Fruit fly (Drosophila melanogaster) whole organism, pupa: Measurements from ENCODE around the gene CG32066.

Source experiments
- CG10348 ChIP-seq: fragments of 200-800 bp; sonication (Bioruptor generic); IDR thresholded peaks from 2 replicates; pipeline ENCODE4 v1.3.6; 2022; ENCODE audit warnings: missing biosample characterization, missing genetic modification characterization
- CG12605 ChIP-seq: fragments of 200-800 bp; sonication (Bioruptor generic); IDR thresholded peaks from 2 replicates; pipeline ENCODE4 v1.3.6; 2022; ENCODE audit warnings: missing biosample characterization, missing genetic modification characterization
- CG13204 ChIP-seq: fragments of 200-800 bp; sonication (Bioruptor generic); optimal IDR thresholded peaks from 2 replicates; lab custom pipeline; 2018; ENCODE audit warnings: missing biosample characterization, mild to moderate bottlenecking, missing genetic modification characterization, moderate library complexity
- CG14655 ChIP-seq: fragments of 200-800 bp; sonication (Bioruptor generic); optimal IDR thresholded peaks from 3 replicates; lab custom pipeline; 2017; ENCODE audit warnings: mild to moderate bottlenecking, missing biosample characterization, missing genetic modification reagents, missing genetic modification characterization
- CG15710 ChIP-seq: fragments of 200-800 bp; sonication (Bioruptor generic); optimal IDR thresholded peaks from 2 replicates; lab custom pipeline; 2018; ENCODE audit warnings: missing biosample characterization, mild to moderate bottlenecking, missing genetic modification characterization, moderate library complexity
- CG17806 ChIP-seq: fragments of 200-800 bp; sonication (Bioruptor generic); optimal IDR thresholded peaks from 2 replicates; lab custom pipeline; 2018; ENCODE audit warnings: missing biosample characterization, mild to moderate bottlenecking, missing genetic modification characterization, moderate library complexity
- CG32121 ChIP-seq: fragments of 200-800 bp; sonication (Bioruptor generic); IDR thresholded peaks from 2 replicates; pipeline ENCODE4 v1.3.6; 2022; ENCODE audit warnings: missing biosample characterization, missing genetic modification characterization
- CG34367 ChIP-seq: fragments of 200-800 bp; sonication (Bioruptor generic); optimal IDR thresholded peaks from 2 replicates; lab custom pipeline; 2018; ENCODE audit warnings: missing biosample characterization, mild to moderate bottlenecking, missing genetic modification characterization
- CG4496 ChIP-seq: fragments of 200-800 bp; sonication (Bioruptor generic); IDR thresholded peaks from 3 replicates; pipeline ENCODE4 v1.3.6; 2022; ENCODE audit warnings: missing biosample characterization, missing genetic modification characterization
- CG8159 ChIP-seq: fragments of 200-800 bp; sonication (Bioruptor generic); optimal IDR thresholded peaks from 3 replicates; lab custom pipeline; 2018; ENCODE audit warnings: missing biosample characterization, mild to moderate bottlenecking, missing genetic modification characterization, moderate library complexity
- CG8301 ChIP-seq: fragments of 200-800 bp; sonication (Bioruptor generic); optimal IDR thresholded peaks from 2 replicates; lab custom pipeline; 2018; ENCODE audit warnings: missing biosample characterization, mild to moderate bottlenecking, missing genetic modification characterization
- CG9948 ChIP-seq: fragments of 200-800 bp; sonication (Bioruptor generic); optimal IDR thresholded peaks from 2 replicates; lab custom pipeline; 2018; ENCODE audit warnings: missing biosample characterization, mild to moderate bottlenecking, missing genetic modification characterization, moderate library complexity
- D1 ChIP-seq: fragments of 200-800 bp; sonication (Bioruptor generic); optimal IDR thresholded peaks from 2 replicates; lab custom pipeline; 2018; ENCODE audit warnings: missing biosample characterization, mild to moderate bottlenecking, missing genetic modification characterization, moderate library complexity
- EcR ChIP-seq: fragments of 200-800 bp; sonication (Bioruptor generic); optimal IDR thresholded peaks from 3 replicates; lab custom pipeline; 2019; ENCODE audit warnings: missing biosample characterization, missing genetic modification characterization, mild to moderate bottlenecking, moderate library complexity, missing genetic modification reagents
- Ets98B ChIP-seq: fragments of 200-800 bp; sonication (Bioruptor generic); IDR thresholded peaks from 2 replicates; pipeline ENCODE4 v1.3.6; 2022; ENCODE audit warnings: missing biosample characterization, missing genetic modification characterization
- Pif1A ChIP-seq: fragments of 200-800 bp; sonication (Bioruptor generic); optimal IDR thresholded peaks from 3 replicates; lab custom pipeline; 2016; ENCODE audit warnings: missing biosample characterization, missing genetic modification characterization
- Pif1B ChIP-seq: fragments of 200-800 bp; sonication (Bioruptor generic); optimal IDR thresholded peaks from 3 replicates; lab custom pipeline; 2016; ENCODE audit warnings: missing biosample characterization, missing genetic modification characterization
- Snoo ChIP-seq: fragments of 200-800 bp; sonication (Bioruptor generic); optimal IDR thresholded peaks from 3 replicates; lab custom pipeline; 2017; ENCODE audit warnings: missing biosample characterization, mild to moderate bottlenecking, missing genetic modification characterization, inconsistent platforms
- fd96Ca ChIP-seq: fragments of 200-800 bp; sonication (Bioruptor generic); IDR thresholded peaks from 3 replicates; pipeline ENCODE4 v1.3.6; 2022; ENCODE audit warnings: missing biosample characterization, missing genetic modification characterization
- gl ChIP-seq: fragments of 200-800 bp; sonication (Bioruptor generic); optimal IDR thresholded peaks from 2 replicates; lab custom pipeline; 2018; ENCODE audit warnings: missing biosample characterization, mild to moderate bottlenecking, missing genetic modification characterization
- rn ChIP-seq: fragments of 200-800 bp; sonication (Bioruptor generic); IDR thresholded peaks from 2 replicates; pipeline ENCODE4 v1.3.6; 2022; ENCODE audit warnings: missing biosample characterization, missing genetic modification characterization

Gene CG32066

DNA sequence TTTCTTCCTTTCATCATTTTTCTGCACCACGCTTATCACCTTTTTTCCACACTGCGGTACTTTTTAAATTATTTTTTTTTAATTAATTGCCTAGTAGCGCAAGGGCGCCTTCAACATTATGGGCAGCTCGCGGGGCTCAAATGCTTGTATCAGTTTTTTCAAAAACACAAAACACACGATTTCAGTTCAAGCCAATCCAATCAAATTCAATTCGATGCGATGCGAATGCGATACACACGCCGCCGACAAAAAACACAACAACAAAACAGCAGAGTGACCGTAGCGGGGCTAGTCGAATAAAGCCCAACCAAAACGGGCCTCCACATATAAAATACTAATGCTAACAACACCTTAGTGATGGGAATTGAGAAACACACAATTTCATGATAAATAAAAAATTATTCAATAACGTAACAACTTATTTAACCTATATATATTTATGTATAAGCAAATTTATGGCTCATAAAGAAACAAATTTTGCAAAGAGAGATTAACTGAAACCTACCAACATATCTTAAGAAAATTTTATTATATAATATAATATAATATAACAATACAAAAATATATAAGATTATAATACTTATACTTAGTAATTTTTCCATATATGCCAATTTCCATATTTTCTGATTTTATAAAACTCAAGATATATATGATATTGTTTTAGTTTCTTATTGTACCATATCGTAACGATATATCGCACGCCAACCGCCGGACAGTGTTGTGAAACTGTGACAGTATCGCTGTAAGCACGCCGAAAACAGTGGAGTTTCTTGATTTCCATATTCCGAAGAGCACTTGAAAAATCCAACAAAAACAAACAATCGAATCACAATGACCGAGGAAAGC lies at the start of gene CG32066, which contains the start of gene CG8003:
TSS of gene CG32066 (minus strand) at position 270 of the 846 bp plus-strand sequence.
TSS of gene CG8003 (plus strand) at position 732 of the 846 bp plus-strand sequence.
- TF ChIP-seq Snoo (tag; lab: Kevin White, UChicago), result no peak
- no peak for TF ChIP-seq CG9948 (tag; lab: Kevin White, UChicago)
- TF ChIP-seq gl, result no peak
- peak; percentile 42 for TF ChIP-seq Pif1A (GFP tag; lab: Kevin White, UChicago)
- TF ChIP-seq Ets98B, result peak; percentile 23; the same call in 1 of the 2 replicates
- TF ChIP-seq CG13204 (GFP tag; lab: Kevin White, UChicago), result no peak
- TF ChIP-seq EcR (GFP tag; lab: Kevin White, UChicago), result peak; percentile 45
- peak; percentile 36 for TF ChIP-seq CG15710
- TF ChIP-seq CG8301 (tag; lab: Kevin White, UChicago), result peak; percentile 9
- peak; percentile 49; the same call in 1 of the 2 replicates for TF ChIP-seq CG32121 (GFP tag; lab: Robert Waterston, UW)
- peak; percentile 19 for TF ChIP-seq Pif1B (GFP tag; lab: Kevin White, UChicago)
- peak; percentile 31; the same call in 2 of the 3 replicates for TF ChIP-seq CG4496 (GFP tag; lab: Robert Waterston, UW)
- TF ChIP-seq fd96Ca (GFP tag; lab: Robert Waterston, UW), result peak; percentile 13; the same call in 1 of the 3 replicates
- peak; percentile 62 for TF ChIP-seq D1 (tag; lab: Kevin White, UChicago)
- TF ChIP-seq CG12605 (GFP tag; lab: Robert Waterston, UW), result no peak

DNA sequence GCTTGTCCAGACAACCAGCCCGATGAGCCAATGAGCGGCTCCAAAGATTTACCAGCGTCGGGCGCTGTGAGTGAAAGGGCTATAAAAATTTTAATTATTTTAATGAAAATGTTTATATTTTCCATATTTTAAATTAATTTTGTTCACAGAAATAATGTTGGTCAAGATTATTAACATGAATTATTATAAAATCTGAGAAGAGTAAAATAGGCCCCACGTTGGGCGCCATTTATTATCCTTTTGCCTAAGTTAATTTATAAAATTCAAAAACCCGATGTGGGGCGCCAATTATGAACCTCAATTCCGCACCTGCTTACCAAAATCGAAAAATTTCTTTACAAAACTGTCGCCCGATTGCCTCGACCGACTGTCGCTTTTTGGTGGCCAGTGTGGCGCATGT lies 48.3 kb upstream of the CG32066 start:
- peak; percentile 70 for TF ChIP-seq CG14655
- peak; percentile 7; the same call in 1 of the 2 replicates for TF ChIP-seq CG10348 (GFP tag; lab: Robert Waterston, UW)
- TF ChIP-seq rn, result peak; percentile 49
- TF ChIP-seq CG17806, result peak; percentile 34
- TF ChIP-seq CG15710, result peak; percentile 42
- no peak for TF ChIP-seq CG12605 (GFP tag; lab: Robert Waterston, UW)
- TF ChIP-seq Pif1B (GFP tag; lab: Kevin White, UChicago), result peak; percentile 2
- TF ChIP-seq CG32121 (GFP tag; lab: Robert Waterston, UW), result peak; percentile 80
- TF ChIP-seq CG8301 (tag; lab: Kevin White, UChicago), result peak; percentile 59
- no peak for TF ChIP-seq D1 (tag; lab: Kevin White, UChicago)
- TF ChIP-seq EcR (GFP tag; lab: Kevin White, UChicago), result no peak
- TF ChIP-seq CG9948 (tag; lab: Kevin White, UChicago), result peak; percentile 18
- no peak for TF ChIP-seq CG34367 (tag; lab: Kevin White, UChicago)
- peak; percentile 46 for TF ChIP-seq CG8159 (tag; lab: Kevin White, UChicago)
- no peak; the same call in 1 of the 3 replicates for TF ChIP-seq CG4496 (GFP tag; lab: Robert Waterston, UW)
- TF ChIP-seq Ets98B, result peak; percentile 58
- TF ChIP-seq Snoo (tag; lab: Kevin White, UChicago), result peak; percentile 52
- 0 out of 3 replicates have a peak, but pooled peaks have one; percentile 52 for TF ChIP-seq fd96Ca (GFP tag; lab: Robert Waterston, UW)
- TF ChIP-seq Pif1A (GFP tag; lab: Kevin White, UChicago), result peak; percentile 50
- TF ChIP-seq, all 21 proteins: peak for 14

- TF ChIP-seq CG14655 (peak; percentile 6), Snoo (tag; lab: Kevin White, UChicago) (peak; percentile 26), CG12605 (GFP tag; lab: Robert Waterston, UW) (0 out of 2 replicates have a peak, but pooled peaks have one; percentile 35), CG32121 (GFP tag; lab: Robert Waterston, UW) (no peak), CG8159 (tag; lab: Kevin White, UChicago) (peak; percentile 53), CG34367 (tag; lab: Kevin White, UChicago) (peak; percentile 16), CG15710 (peak; percentile 18), rn (no peak), CG10348 (GFP tag; lab: Robert Waterston, UW) (no peak), CG8301 (tag; lab: Kevin White, UChicago) (peak; percentile 4), CG17806 (peak; percentile 39), CG9948 (tag; lab: Kevin White, UChicago) (peak; percentile 16), Ets98B (no peak), EcR (GFP tag; lab: Kevin White, UChicago) (no peak), fd96Ca (GFP tag; lab: Robert Waterston, UW) (no peak), CG4496 (GFP tag; lab: Robert Waterston, UW) (peak; percentile 16; the same call in 1 of the 3 replicates), Pif1B (GFP tag; lab: Kevin White, UChicago) (no peak)
Observed at dm6 chr3L:10704482-10704993, 43.7 kb upstream of the CG32066 start.

dm6 chr3L:10702216-10702615 lies 41.4 kb upstream of the CG32066 start:
- TF ChIP-seq EcR (GFP tag; lab: Kevin White, UChicago) (no peak), CG8159 (tag; lab: Kevin White, UChicago) (no peak), CG32121 (GFP tag; lab: Robert Waterston, UW) (no peak), CG9948 (tag; lab: Kevin White, UChicago) (no peak), Pif1B (GFP tag; lab: Kevin White, UChicago) (no peak), gl (no peak), CG14655 (no peak), rn (no peak), CG12605 (GFP tag; lab: Robert Waterston, UW) (no peak), CG4496 (GFP tag; lab: Robert Waterston, UW) (no peak), CG10348 (GFP tag; lab: Robert Waterston, UW) (no peak), CG15710 (no peak), CG17806 (no peak), CG34367 (tag; lab: Kevin White, UChicago) (no peak), Pif1A (GFP tag; lab: Kevin White, UChicago) (no peak), Snoo (tag; lab: Kevin White, UChicago) (no peak), CG8301 (tag; lab: Kevin White, UChicago) (no peak), D1 (tag; lab: Kevin White, UChicago) (no peak)
- TF ChIP-seq, all 21 proteins: peak for 0
